Worm (Caenorhabditis elegans) whole organism, L1 larva: ENCODE data around the gene F53F4.16.

Source experiments
- C04F5.9 ChIP-seq: sonication (generic microtip); optimal IDR thresholded peaks from 2 replicates; lab custom pipeline; 2016; ENCODE audit warnings: missing genetic modification characterization, missing compliant biosample characterization
- C16A3.4 ChIP-seq: fragments of 150-350 bp; optimal IDR thresholded peaks from 2 replicates; lab custom pipeline; 2014; ENCODE audit warnings: missing biosample characterization, missing genetic modification characterization
- F16B12.6 ChIP-seq: fragments of 150-350 bp; optimal IDR thresholded peaks from 2 replicates; lab custom pipeline; 2014; ENCODE audit warnings: missing biosample characterization, missing genetic modification characterization
- alr-1 ChIP-seq: fragments of 200-800 bp; sonication (Bioruptor generic); optimal IDR thresholded peaks from 2 replicates; lab custom pipeline; 2018; ENCODE audit warnings: borderline replicate concordance, mild to moderate bottlenecking, missing genetic modification characterization, missing compliant biosample characterization
- aly-2 ChIP-seq: fragments of 150-350 bp; optimal IDR thresholded peaks from 2 replicates; lab custom pipeline; 2014; ENCODE audit warnings: missing biosample characterization, missing genetic modification characterization
- ama-1 ChIP-seq: fragments of 150-350 bp; optimal IDR thresholded peaks from 2 replicates; lab custom pipeline; 2014
- blmp-1 ChIP-seq: fragments of 150-350 bp; optimal IDR thresholded peaks from 2 replicates; lab custom pipeline; 2014; ENCODE audit warnings: missing biosample characterization, missing genetic modification characterization
- ceh-63 ChIP-seq: fragments of 200-800 bp; sonication (Bioruptor generic); optimal IDR thresholded peaks from 2 replicates; lab custom pipeline; 2018; ENCODE audit warnings: mild to moderate bottlenecking, missing genetic modification characterization, missing compliant biosample characterization
- ceh-90 ChIP-seq: sonication (generic microtip); optimal IDR thresholded peaks from 2 replicates; lab custom pipeline; 2016; ENCODE audit warnings: missing genetic modification characterization, missing compliant biosample characterization
- dpl-1 ChIP-seq, 3 experiments: fragments of 150-350 bp in 2 of 3; sonication (generic microtip) in 1 of 3; optimal IDR thresholded peaks; 2 replicates each; lab custom pipeline; 2014 to 2017; ENCODE audit warnings: missing biosample characterization in 3 of 3, missing genetic modification characterization in 3 of 3, missing genetic modification reagents in 3 of 3
- elt-2 ChIP-seq: sonication (generic microtip); optimal IDR thresholded peaks from 2 replicates; lab custom pipeline; 2016; ENCODE audit warnings: missing genetic modification characterization, mild to moderate bottlenecking, inconsistent platforms, missing compliant biosample characterization, missing genetic modification reagents
- elt-3 ChIP-seq, 6 experiments: fragments of 150-350 bp in 1 of 6; sonication (generic microtip); optimal IDR thresholded peaks; 2 replicates each; lab custom pipeline; 2017 to 2018; ENCODE audit warnings: missing biosample characterization in 6 of 6, missing genetic modification characterization in 6 of 6, inconsistent platforms in 1 of 6
- ets-5 ChIP-seq: fragments of 200-800 bp; sonication (Bioruptor generic); IDR thresholded peaks from 2 replicates; pipeline ENCODE4 v1.3.6; 2022; ENCODE audit warnings: missing genetic modification characterization, missing compliant biosample characterization
- fkh-10 ChIP-seq: sonication (generic microtip); optimal IDR thresholded peaks from 2 replicates; lab custom pipeline; 2017; ENCODE audit warnings: missing biosample characterization, missing genetic modification reagents, missing genetic modification characterization
- fkh-4 ChIP-seq: sonication (generic microtip); optimal IDR thresholded peaks from 2 replicates; lab custom pipeline; 2016; ENCODE audit warnings: missing compliant biosample characterization, missing genetic modification characterization, borderline replicate concordance
- fkh-8 ChIP-seq: sonication (generic microtip); optimal IDR thresholded peaks from 2 replicates; lab custom pipeline; 2016; ENCODE audit warnings: mild to moderate bottlenecking, missing genetic modification characterization, missing compliant biosample characterization
- grh-1 ChIP-seq: fragments of 200-800 bp; sonication (Bioruptor generic); IDR thresholded peaks from 2 replicates; pipeline ENCODE4 v1.3.6; 2022; ENCODE audit warnings: missing genetic modification reagents, missing genetic modification characterization, missing compliant biosample characterization
- hlh-17 ChIP-seq: fragments of 200-800 bp; sonication (Bioruptor generic); optimal IDR thresholded peaks from 2 replicates; lab custom pipeline; 2018; ENCODE audit warnings: missing genetic modification characterization, mild to moderate bottlenecking, missing compliant biosample characterization, moderate library complexity, borderline replicate concordance
- isw-1 ChIP-seq: fragments of 200-800 bp; sonication (Bioruptor generic); IDR thresholded peaks from 2 replicates; pipeline ENCODE4 v1.3.6; 2022; ENCODE audit warnings: missing genetic modification characterization, missing compliant biosample characterization
- jun-1 ChIP-seq: fragments of 150-350 bp; optimal IDR thresholded peaks from 2 replicates; lab custom pipeline; 2014; ENCODE audit warnings: missing biosample characterization, missing genetic modification reagents, missing genetic modification characterization
- lin-13 ChIP-seq: fragments of 150-350 bp; optimal IDR thresholded peaks from 2 replicates; lab custom pipeline; 2014; ENCODE audit warnings: missing biosample characterization, missing genetic modification reagents, missing genetic modification characterization
- lin-14 ChIP-seq: fragments of 200-800 bp; sonication (Bioruptor generic); optimal IDR thresholded peaks from 2 replicates; lab custom pipeline; 2018; ENCODE audit warnings: mild to moderate bottlenecking, missing genetic modification characterization, moderate library complexity, missing compliant biosample characterization
- lin-15B ChIP-seq: fragments of 150-350 bp; sonication (generic microtip); optimal IDR thresholded peaks from 3 replicates; lab custom pipeline; 2014; ENCODE audit warnings: missing biosample characterization, missing genetic modification characterization
- lin-35 ChIP-seq, 2 experiments: fragments of 150-350 bp; optimal IDR thresholded peaks; 2 replicates each; lab custom pipeline; 2014; ENCODE audit warnings: missing biosample characterization in 2 of 2, missing genetic modification characterization in 2 of 2, missing genetic modification reagents in 2 of 2
- lsy-2 ChIP-seq, 2 experiments: fragments of 150-350 bp; optimal IDR thresholded peaks; 2 replicates each; lab custom pipeline; 2014; ENCODE audit warnings: missing biosample characterization in 2 of 2, missing genetic modification characterization in 2 of 2
- mdl-1 ChIP-seq, 2 experiments: fragments of 150-350 bp; optimal IDR thresholded peaks; 2 replicates each; lab custom pipeline; 2014 to 2017; ENCODE audit warnings: missing biosample characterization in 2 of 2, missing genetic modification characterization in 2 of 2, inconsistent platforms in 1 of 2
- mef-2 ChIP-seq: fragments of 150-350 bp; optimal IDR thresholded peaks from 2 replicates; lab custom pipeline; 2014; ENCODE audit warnings: missing biosample characterization, missing genetic modification characterization
- mep-1 ChIP-seq: fragments of 150-350 bp; optimal IDR thresholded peaks from 2 replicates; lab custom pipeline; 2014; ENCODE audit warnings: missing biosample characterization, missing genetic modification characterization
- nhr-12 ChIP-seq: sonication (generic microtip); optimal IDR thresholded peaks from 2 replicates; lab custom pipeline; 2017; ENCODE audit warnings: missing biosample characterization, missing genetic modification characterization
- nhr-19 ChIP-seq: fragments of 200-800 bp; sonication (Bioruptor generic); conservative IDR thresholded peaks from 2 replicates; pipeline ENCODE4 v1.3.6; 2022; ENCODE audit warnings: missing genetic modification characterization, missing compliant biosample characterization
- nhr-20 ChIP-seq: sonication (generic microtip); optimal IDR thresholded peaks from 2 replicates; lab custom pipeline; 2016; ENCODE audit warnings: mild to moderate bottlenecking, missing genetic modification characterization, missing compliant biosample characterization
- nhr-71 ChIP-seq: sonication (generic microtip); optimal IDR thresholded peaks from 2 replicates; lab custom pipeline; 2016; ENCODE audit warnings: mild to moderate bottlenecking, missing genetic modification characterization, moderate library complexity, missing compliant biosample characterization
- nhr-85 ChIP-seq: sonication (generic microtip); peaks from one replicate; lab custom pipeline; 2016; ENCODE audit warnings: missing genetic modification characterization, inconsistent platforms, missing compliant biosample characterization
- nhr-90 ChIP-seq: sonication (generic microtip); optimal IDR thresholded peaks from 2 replicates; lab custom pipeline; 2016; ENCODE audit warnings: mild to moderate bottlenecking, missing genetic modification characterization, missing compliant biosample characterization; ENCODE audit not compliant: poor library complexity
- pag-3 ChIP-seq: sonication (generic microtip); optimal IDR thresholded peaks from 2 replicates; lab custom pipeline; 2017; ENCODE audit warnings: missing genetic modification characterization, mild to moderate bottlenecking, missing compliant biosample characterization, antibody characterized with exemption, borderline replicate concordance; ENCODE audit not compliant: insufficient read depth
- snu-23 ChIP-seq: sonication (generic microtip); optimal IDR thresholded peaks from 2 replicates; lab custom pipeline; 2016; ENCODE audit warnings: missing genetic modification characterization, missing compliant biosample characterization
- swsn-7 ChIP-seq: sonication (generic microtip); optimal IDR thresholded peaks from 2 replicates; lab custom pipeline; 2016; ENCODE audit warnings: missing genetic modification characterization, missing compliant biosample characterization
- tbx-2 ChIP-seq: sonication (generic microtip); optimal IDR thresholded peaks from 2 replicates; lab custom pipeline; 2016; ENCODE audit warnings: missing genetic modification characterization, missing compliant biosample characterization
- tlp-1 ChIP-seq: fragments of 150-350 bp; optimal IDR thresholded peaks from 2 replicates; lab custom pipeline; 2014; ENCODE audit warnings: missing biosample characterization, missing genetic modification characterization
- unc-130 ChIP-seq: fragments of 150-350 bp; optimal IDR thresholded peaks from 2 replicates; lab custom pipeline; 2017; ENCODE audit warnings: missing biosample characterization, missing genetic modification characterization, inconsistent platforms
- zip-4 ChIP-seq: fragments of 200-800 bp; sonication (Bioruptor generic); optimal IDR thresholded peaks from 2 replicates; lab custom pipeline; 2018; ENCODE audit warnings: mild to moderate bottlenecking, missing genetic modification characterization, moderate library complexity, missing compliant biosample characterization
- ztf-11 ChIP-seq, 2 experiments: sonication (generic microtip); optimal IDR thresholded peaks; 2 replicates each; lab custom pipeline; 2016 to 2017; ENCODE audit warnings: missing genetic modification characterization in 2 of 2, missing biosample characterization in 1 of 2, missing compliant biosample characterization in 1 of 2

F53F4.16 gene

DNA sequence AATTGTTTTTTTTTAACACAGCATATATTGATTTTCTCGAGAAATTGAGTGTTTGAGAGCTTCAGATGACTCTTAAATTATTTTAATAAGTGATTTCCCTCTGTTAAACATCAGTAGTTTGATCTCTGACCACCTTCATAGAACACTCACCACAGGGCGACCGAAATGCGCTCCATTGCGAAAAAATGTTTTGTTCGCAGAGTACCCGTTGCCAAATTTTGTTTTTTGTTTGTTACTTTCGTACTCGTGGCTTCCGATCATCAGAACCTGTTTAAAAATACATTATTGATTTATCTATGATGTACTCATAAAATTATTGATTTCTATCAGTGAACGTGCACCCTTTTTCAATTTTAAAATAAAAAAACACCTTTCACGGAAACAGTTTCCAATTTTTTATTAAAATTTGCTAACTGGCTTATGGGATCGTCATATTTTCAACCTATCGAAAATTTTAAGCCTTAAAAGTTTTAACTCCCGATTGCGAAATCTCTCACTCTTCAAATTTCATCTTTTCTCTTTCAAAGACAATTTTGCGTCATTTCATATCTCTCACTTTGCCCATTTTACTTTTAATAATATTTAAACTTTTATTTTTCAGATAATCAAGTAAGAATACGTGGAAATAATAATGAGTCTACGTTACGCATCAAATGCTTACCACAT is 39.2 kb upstream of the F53F4.16 start, which contains the start of gene letm-1:
Gene letm-1 (plus strand): TSS at position 598 of the 666 bp plus-strand sequence.
- TF ChIP-seq pag-3 (tag; lab: Kevin White, UChicago): no peak
- TF ChIP-seq C04F5.9 (tag; lab: Kevin White, UChicago): no peak
- no peak for TF ChIP-seq mef-2 (tag; lab: Kevin White, UChicago)
- TF ChIP-seq zip-4 (GFP tag; lab: Kevin White, UChicago): peak; percentile 40
- peak in 1 of 6 experiments; percentile 12 for TF ChIP-seq elt-3 (tag; optimal IDR thresholded peaks at IDR 0.05; lab: Kevin White, UChicago)
- peak; percentile 67 for TF ChIP-seq nhr-71 (tag; lab: Kevin White, UChicago)
- TF ChIP-seq nhr-85 (tag; lab: Kevin White, UChicago): peak; percentile 76
- no peak for TF ChIP-seq swsn-7 (tag; lab: Kevin White, UChicago)
- peak; percentile 17 for TF ChIP-seq blmp-1 (tag; lab: Kevin White, UChicago)
- no peak for TF ChIP-seq lin-13 (GFP tag; lab: Kevin White, UChicago)
- peak; percentile 48 for TF ChIP-seq C16A3.4 (tag; lab: Kevin White, UChicago)
- peak in 1 of 2 experiments; percentile 48 for TF ChIP-seq mdl-1 (tag; optimal IDR thresholded peaks at IDR 0.05; lab: Kevin White, UChicago)
- peak in 1 of 2 experiments; percentile 12 for TF ChIP-seq lsy-2 (tag; optimal IDR thresholded peaks at IDR 0.05; lab: Kevin White, UChicago)
- TF ChIP-seq nhr-20 (tag; lab: Kevin White, UChicago): peak; percentile 52
- peak; percentile 17 to 54 for TF ChIP-seq lin-35 (GFP tag; optimal IDR thresholded peaks at IDR 0.05; lab: Kevin White, UChicago)
- TF ChIP-seq nhr-19 (GFP tag; lab: Robert Waterston, UW): peak; percentile 46
- TF ChIP-seq nhr-12: no peak
- peak in 2 of 3 experiments; percentile 9 to 38 for TF ChIP-seq dpl-1 (GFP tag; optimal IDR thresholded peaks at IDR 0.05; lab: Kevin White, UChicago)
- TF ChIP-seq hlh-17 (GFP tag; lab: Kevin White, UChicago): no peak
- TF ChIP-seq lin-14 (GFP tag; lab: Kevin White, UChicago): peak; percentile 50
- TF ChIP-seq elt-2: peak; percentile 2
- no peak for TF ChIP-seq F16B12.6
- TF ChIP-seq aly-2: no peak
- peak; percentile 39 for TF ChIP-seq snu-23
- TF ChIP-seq tbx-2 (tag; lab: Kevin White, UChicago): no peak

DNA sequence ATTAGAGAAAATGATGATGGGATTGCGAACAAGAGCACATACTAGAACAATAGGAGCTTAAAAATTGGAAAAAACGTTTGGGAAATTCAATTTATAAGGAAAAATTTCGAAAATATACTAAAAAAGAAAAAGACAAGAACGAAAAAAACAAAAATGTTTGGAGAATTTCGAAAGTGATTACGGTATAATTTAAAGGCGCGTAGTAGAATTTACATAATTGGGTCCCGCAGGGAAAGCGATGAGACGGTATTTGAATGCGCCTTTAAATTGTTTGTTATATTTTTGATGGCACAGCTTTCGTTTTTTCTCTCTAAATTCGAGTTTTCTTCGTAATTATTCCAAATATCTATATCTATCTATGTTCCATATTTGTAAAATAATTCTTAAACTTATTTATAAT is 38.5 kb upstream of the F53F4.16 start:
- TF ChIP-seq fkh-4 (no peak), elt-2 (no peak), nhr-85 (tag; lab: Kevin White, UChicago) (peak; percentile 21), fkh-8 (tag; lab: Kevin White, UChicago) (no peak)

DNA sequence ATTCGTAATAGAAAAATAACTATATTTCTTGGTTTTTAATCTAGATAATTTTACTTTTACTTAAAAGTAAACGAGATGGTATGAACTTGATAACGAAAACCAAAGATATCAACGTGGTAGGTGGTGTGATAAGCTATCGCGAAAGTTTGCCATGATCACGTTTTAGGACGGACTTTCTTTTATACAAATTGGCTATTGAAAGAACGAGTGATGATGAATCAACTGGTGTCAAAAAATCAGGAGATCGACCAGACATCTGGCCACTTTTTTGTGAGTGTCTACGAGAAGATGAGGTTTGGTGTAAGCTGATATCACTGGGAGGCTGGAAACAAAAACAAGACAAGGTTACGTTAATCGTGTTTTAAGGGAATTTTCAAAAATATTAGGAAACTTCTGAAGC is 37.6 kb upstream of the F53F4.16 start:
- no peak for TF ChIP-seq tlp-1 (tag; lab: Kevin White, UChicago)
- TF ChIP-seq lsy-2 (tag; optimal IDR thresholded peaks at IDR 0.05; lab: Kevin White, UChicago): peak in 1 of 2 experiments; percentile 13
- TF ChIP-seq fkh-10 (GFP tag; lab: Kevin White, UChicago): no peak
- TF ChIP-seq unc-130 (tag; lab: Kevin White, UChicago): peak; percentile 11
- TF ChIP-seq isw-1 (GFP tag; lab: Robert Waterston, UW): no peak
- peak in 1 of 2 experiments; percentile 54 for TF ChIP-seq lin-35 (GFP tag; optimal IDR thresholded peaks at IDR 0.05; lab: Kevin White, UChicago)
- peak; percentile 15; the same call in 1 of the 2 replicates for TF ChIP-seq nhr-19 (GFP tag; lab: Robert Waterston, UW)
- TF ChIP-seq nhr-90 (tag; lab: Kevin White, UChicago): peak; percentile 12
- TF ChIP-seq mdl-1 (tag; optimal IDR thresholded peaks at IDR 0.05; lab: Kevin White, UChicago): peak in 1 of 2 experiments; percentile 10
- peak; percentile 6 for TF ChIP-seq mep-1 (tag; lab: Kevin White, UChicago)
- peak; percentile 18 for TF ChIP-seq snu-23
- TF ChIP-seq elt-3 (tag; optimal IDR thresholded peaks at IDR 0.05; lab: Kevin White, UChicago): peak in 4 of 6 experiments; percentile 36 to 61 (median 54)
- TF ChIP-seq elt-2: peak; percentile 42
- peak; percentile 83 for TF ChIP-seq blmp-1 (tag; lab: Kevin White, UChicago)

DNA sequence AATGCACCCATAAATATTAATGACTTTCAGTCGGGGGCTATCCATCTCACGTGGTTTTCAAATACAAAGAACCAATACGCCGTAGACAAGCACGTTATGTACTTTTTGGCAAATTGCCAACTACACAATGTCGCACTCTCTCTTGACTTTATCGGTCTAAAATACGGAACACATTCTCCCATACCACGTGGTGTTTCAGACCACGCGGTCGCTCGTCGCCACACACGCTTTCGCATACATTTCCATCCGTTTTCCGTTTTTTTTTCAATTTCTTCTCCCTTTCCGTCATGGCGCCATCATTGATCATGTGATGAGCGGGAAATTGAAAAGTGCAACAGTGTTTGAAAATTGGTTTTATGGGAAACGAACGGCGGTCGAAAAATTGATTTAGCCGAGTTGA is 37.0 kb upstream of the F53F4.16 start:
- TF ChIP-seq elt-3 (tag; optimal IDR thresholded peaks at IDR 0.05; lab: Kevin White, UChicago): peak in 2 of 6 experiments; percentile 92
- TF ChIP-seq ceh-90 (tag; lab: Kevin White, UChicago): no peak
- peak; percentile 98 for TF ChIP-seq nhr-20 (tag; lab: Kevin White, UChicago)
- peak; percentile 94 for TF ChIP-seq nhr-90 (tag; lab: Kevin White, UChicago)
- TF ChIP-seq ceh-63 (GFP tag; lab: Kevin White, UChicago): peak; percentile 5
- peak; percentile 69 to 72 for TF ChIP-seq lsy-2 (tag; optimal IDR thresholded peaks at IDR 0.05; lab: Kevin White, UChicago)
- TF ChIP-seq grh-1: peak; percentile 83
- TF ChIP-seq alr-1 (tag; lab: Kevin White, UChicago): no peak
- peak; percentile 93 for TF ChIP-seq elt-2
- no peak for TF ChIP-seq lin-15B (tag; lab: Kevin White, UChicago)
- TF ChIP-seq swsn-7 (tag; lab: Kevin White, UChicago): peak; percentile 69
- TF ChIP-seq ets-5 (GFP tag; lab: Robert Waterston, UW): no peak
- TF ChIP-seq C04F5.9 (tag; lab: Kevin White, UChicago): peak; percentile 58
- no peak for TF ChIP-seq tlp-1 (tag; lab: Kevin White, UChicago)
- TF ChIP-seq ama-1 (lab: Kevin White, UChicago): no peak
- peak; percentile 99 for TF ChIP-seq nhr-85 (tag; lab: Kevin White, UChicago)
- no peak for TF ChIP-seq hlh-17 (GFP tag; lab: Kevin White, UChicago)
- TF ChIP-seq ztf-11 (tag; optimal IDR thresholded peaks at IDR 0.05; lab: Kevin White, UChicago): peak in 1 of 2 experiments; percentile 68
- TF ChIP-seq jun-1 (tag; lab: Kevin White, UChicago): peak; percentile 82
